Worm (Caenorhabditis elegans): ENCODE data around the gene lin-52.

ce11 chrIII:9780665-9781304, 43.8 kb downstream of the lin-52 start, which contains the start of gene vha-1:
- TF ChIP-seq egl-27 (tag; optimal IDR thresholded peaks at IDR 0.05) (peak; percentile 46), ztf-4 (tag; optimal IDR thresholded peaks at IDR 0.05) (peak; percentile 65), skn-1 (tag; optimal IDR thresholded peaks at IDR 0.05) (no peak), gmeb-1 (tag; optimal IDR thresholded peaks at IDR 0.05) (peak; percentile 79), nhr-11 (tag; optimal IDR thresholded peaks at IDR 0.05) (no peak), lin-39 (tag; optimal IDR thresholded peaks at IDR 0.05) (no peak), nhr-237 (tag; optimal IDR thresholded peaks at IDR 0.05) (no peak), snpc-4 (tag; optimal IDR thresholded peaks at IDR 0.05) (peak; percentile 53), nhr-77 (tag; optimal IDR thresholded peaks at IDR 0.05) (no peak), ceh-82 (tag; optimal IDR thresholded peaks at IDR 0.05) (peak; percentile 55), blmp-1 (tag; optimal IDR thresholded peaks at IDR 0.05; ENCODE audit: insufficient read depth) (peak; percentile 56), F13H6.1 (tag; optimal IDR thresholded peaks at IDR 0.05) (peak; percentile 74)
